Worm (Caenorhabditis elegans) whole organism, L2 larva: Measurements from ENCODE around the gene pptr-2.

Experiments
- C34F6.9 ChIP-seq: fragments of 150-350 bp; optimal IDR thresholded peaks from 2 replicates; lab custom pipeline; 2014; ENCODE audit warnings: missing biosample characterization, missing genetic modification characterization
- F13H6.1 ChIP-seq: sonication (generic microtip); optimal IDR thresholded peaks from 2 replicates; lab custom pipeline; 2016; ENCODE audit warnings: missing genetic modification characterization, missing compliant biosample characterization
- R02D3.7 ChIP-seq: fragments of 150-350 bp; optimal IDR thresholded peaks from 2 replicates; lab custom pipeline; 2014; ENCODE audit warnings: missing biosample characterization, missing genetic modification characterization
- Y55F3AM.14 ChIP-seq: fragments of 200-800 bp; sonication (Bioruptor generic); optimal IDR thresholded peaks from 2 replicates; lab custom pipeline; 2018; ENCODE audit warnings: mild to moderate bottlenecking, missing genetic modification characterization, missing compliant biosample characterization
- ZK546.5 ChIP-seq: sonication (generic microtip); optimal IDR thresholded peaks from 2 replicates; lab custom pipeline; 2017; ENCODE audit warnings: missing biosample characterization, missing genetic modification characterization
- alr-1 ChIP-seq: fragments of 150-350 bp; optimal IDR thresholded peaks from 2 replicates; lab custom pipeline; 2014; ENCODE audit warnings: missing biosample characterization, missing genetic modification characterization
- aly-2 ChIP-seq: fragments of 150-350 bp; optimal IDR thresholded peaks from 2 replicates; lab custom pipeline; 2014; ENCODE audit warnings: missing biosample characterization, missing genetic modification characterization
- ama-1 ChIP-seq: fragments of 150-350 bp; optimal IDR thresholded peaks from 2 replicates; lab custom pipeline; 2018; ENCODE audit warnings: inconsistent platforms
- blmp-1 ChIP-seq: sonication (generic microtip); optimal IDR thresholded peaks from 2 replicates; lab custom pipeline; 2017; ENCODE audit warnings: missing genetic modification characterization, mild to moderate bottlenecking, missing compliant biosample characterization, antibody characterized with exemption, moderate library complexity; ENCODE audit not compliant: insufficient read depth
- ceh-16 ChIP-seq: fragments of 150-350 bp; optimal IDR thresholded peaks from 2 replicates; lab custom pipeline; 2014; ENCODE audit warnings: missing biosample characterization, missing genetic modification characterization
- ceh-82 ChIP-seq: fragments of 150-350 bp; optimal IDR thresholded peaks from 2 replicates; lab custom pipeline; 2014; ENCODE audit warnings: missing biosample characterization, missing genetic modification characterization
- crh-2 ChIP-seq: sonication (generic microtip); optimal IDR thresholded peaks from 2 replicates; lab custom pipeline; 2017; ENCODE audit warnings: missing biosample characterization, missing genetic modification characterization
- dmd-4 ChIP-seq: sonication (generic microtip); optimal IDR thresholded peaks from 2 replicates; lab custom pipeline; 2017; ENCODE audit warnings: missing biosample characterization, missing genetic modification characterization
- egl-27 ChIP-seq: sonication (generic microtip); optimal IDR thresholded peaks from 3 replicates; lab custom pipeline; 2017; ENCODE audit warnings: missing biosample characterization, missing genetic modification reagents, missing genetic modification characterization
- elt-1 ChIP-seq: fragments of 150-350 bp; optimal IDR thresholded peaks from 2 replicates; lab custom pipeline; 2014; ENCODE audit warnings: missing biosample characterization, missing genetic modification characterization
- elt-3 ChIP-seq: sonication (generic microtip); optimal IDR thresholded peaks from 2 replicates; lab custom pipeline; 2017; ENCODE audit warnings: missing biosample characterization, missing genetic modification characterization
- fos-1 ChIP-seq: fragments of 150-350 bp; optimal IDR thresholded peaks from 2 replicates; lab custom pipeline; 2014; ENCODE audit warnings: missing biosample characterization, missing genetic modification characterization
- gmeb-1 ChIP-seq: fragments of 150-350 bp; optimal IDR thresholded peaks from 2 replicates; lab custom pipeline; 2014; ENCODE audit warnings: missing biosample characterization, missing genetic modification characterization
- lin-11 ChIP-seq: fragments of 150-350 bp; sonication (generic microtip); optimal IDR thresholded peaks from 2 replicates; lab custom pipeline; 2014; ENCODE audit warnings: missing biosample characterization, missing genetic modification characterization, inconsistent platforms, mixed read lengths
- lin-13 ChIP-seq: fragments of 150-350 bp; optimal IDR thresholded peaks from 2 replicates; lab custom pipeline; 2014; ENCODE audit warnings: missing biosample characterization, missing genetic modification reagents, missing genetic modification characterization
- lin-39 ChIP-seq: fragments of 150-350 bp; optimal IDR thresholded peaks from 2 replicates; lab custom pipeline; 2014; ENCODE audit warnings: missing biosample characterization, missing genetic modification reagents, missing genetic modification characterization
- lsy-2 ChIP-seq, 2 experiments: fragments of 150-350 bp in 1 of 2; sonication (generic microtip) in 1 of 2; optimal IDR thresholded peaks; 2 replicates each; lab custom pipeline; 2014 to 2017; ENCODE audit warnings: missing biosample characterization in 2 of 2, missing genetic modification characterization in 2 of 2
- mab-5 ChIP-seq: fragments of 150-350 bp; optimal IDR thresholded peaks from 2 replicates; lab custom pipeline; 2014; ENCODE audit warnings: missing biosample characterization, missing genetic modification characterization
- mbf-1 ChIP-seq: sonication (generic microtip); optimal IDR thresholded peaks from 2 replicates; lab custom pipeline; 2017; ENCODE audit warnings: missing biosample characterization, missing genetic modification characterization
- mdl-1 ChIP-seq, 2 experiments: fragments of 150-350 bp in 1 of 2; sonication (generic microtip) in 1 of 2; optimal IDR thresholded peaks; 2 replicates each; lab custom pipeline; 2017; ENCODE audit warnings: missing biosample characterization in 2 of 2, missing genetic modification characterization in 2 of 2
- nhr-10 ChIP-seq: sonication (generic microtip); optimal IDR thresholded peaks from 2 replicates; lab custom pipeline; 2017; ENCODE audit warnings: missing biosample characterization, missing genetic modification characterization
- nhr-11 ChIP-seq: fragments of 150-350 bp; optimal IDR thresholded peaks from 2 replicates; lab custom pipeline; 2014; ENCODE audit warnings: missing biosample characterization, missing genetic modification characterization
- nhr-12 ChIP-seq: fragments of 150-350 bp; optimal IDR thresholded peaks from 2 replicates; lab custom pipeline; 2014; ENCODE audit warnings: missing biosample characterization, missing genetic modification characterization
- nhr-129 ChIP-seq: fragments of 150-350 bp; optimal IDR thresholded peaks from 2 replicates; lab custom pipeline; 2014; ENCODE audit warnings: missing biosample characterization, missing genetic modification characterization
- nhr-21 ChIP-seq: fragments of 150-350 bp; optimal IDR thresholded peaks from 2 replicates; lab custom pipeline; 2014; ENCODE audit warnings: missing biosample characterization, missing genetic modification characterization
- nhr-23 ChIP-seq: fragments of 150-350 bp; optimal IDR thresholded peaks from 2 replicates; lab custom pipeline; 2014; ENCODE audit warnings: missing biosample characterization, missing genetic modification reagents, missing genetic modification characterization
- nhr-237 ChIP-seq: fragments of 150-350 bp; optimal IDR thresholded peaks from 2 replicates; lab custom pipeline; 2014; ENCODE audit warnings: missing biosample characterization, missing genetic modification characterization
- nhr-25 ChIP-seq: fragments of 150-350 bp; sonication (generic microtip); optimal IDR thresholded peaks from 3 replicates; lab custom pipeline; 2014; ENCODE audit warnings: missing biosample characterization, missing genetic modification characterization
- nhr-6 ChIP-seq: fragments of 150-350 bp; optimal IDR thresholded peaks from 2 replicates; lab custom pipeline; 2014; ENCODE audit warnings: missing biosample characterization, missing genetic modification characterization
- nhr-77 ChIP-seq: fragments of 150-350 bp; optimal IDR thresholded peaks from 2 replicates; lab custom pipeline; 2014; ENCODE audit warnings: missing biosample characterization, missing genetic modification characterization
- peb-1 ChIP-seq: fragments of 150-350 bp; optimal IDR thresholded peaks from 2 replicates; lab custom pipeline; 2014; ENCODE audit warnings: missing biosample characterization, missing genetic modification characterization
- sem-4 ChIP-seq: fragments of 150-350 bp; optimal IDR thresholded peaks from 2 replicates; lab custom pipeline; 2014; ENCODE audit warnings: missing biosample characterization, missing genetic modification reagents, missing genetic modification characterization
- skn-1 ChIP-seq: sonication (generic microtip); optimal IDR thresholded peaks from 2 replicates; lab custom pipeline; 2017; ENCODE audit warnings: missing biosample characterization, missing genetic modification characterization
- sma-3 ChIP-seq: sonication (generic microtip); optimal IDR thresholded peaks from 2 replicates; lab custom pipeline; 2016; ENCODE audit warnings: missing genetic modification reagents, missing genetic modification characterization, missing compliant biosample characterization
- sma-9 ChIP-seq, 2 experiments: fragments of 150-350 bp in 1 of 2; sonication (generic microtip) in 1 of 2; optimal IDR thresholded peaks; 2 replicates each; lab custom pipeline; 2014 to 2016; ENCODE audit warnings: missing genetic modification characterization in 2 of 2, mild to moderate bottlenecking in 1 of 2, missing biosample characterization in 1 of 2, missing compliant biosample characterization in 1 of 2, missing genetic modification reagents in 1 of 2, moderate library complexity in 1 of 2
- snpc-4 ChIP-seq: fragments of 150-350 bp; optimal IDR thresholded peaks from 2 replicates; lab custom pipeline; 2014; ENCODE audit warnings: missing biosample characterization, missing genetic modification characterization
- unc-55 ChIP-seq: fragments of 150-350 bp; sonication (generic microtip); optimal IDR thresholded peaks from 3 replicates; lab custom pipeline; 2014; ENCODE audit warnings: missing biosample characterization, missing genetic modification reagents, missing genetic modification characterization
- unc-62 ChIP-seq: fragments of 150-350 bp; optimal IDR thresholded peaks from 2 replicates; lab custom pipeline; 2014; ENCODE audit warnings: missing biosample characterization, missing genetic modification reagents, missing genetic modification characterization
- zag-1 ChIP-seq: fragments of 150-350 bp; optimal IDR thresholded peaks from 2 replicates; lab custom pipeline; 2014; ENCODE audit warnings: missing biosample characterization, missing genetic modification characterization
- ztf-1 ChIP-seq: fragments of 200-800 bp; sonication (Bioruptor generic); conservative IDR thresholded peaks from 2 replicates; pipeline ENCODE4 v1.3.6; 2022; ENCODE audit warnings: missing genetic modification characterization, missing compliant biosample characterization
- ztf-11 ChIP-seq: sonication (generic microtip); optimal IDR thresholded peaks from 2 replicates; lab custom pipeline; 2017; ENCODE audit warnings: missing biosample characterization, missing genetic modification characterization
- ztf-4 ChIP-seq: fragments of 150-350 bp; optimal IDR thresholded peaks from 2 replicates; lab custom pipeline; 2014; ENCODE audit warnings: missing biosample characterization, missing genetic modification characterization

The pptr-2 gene

DNA sequence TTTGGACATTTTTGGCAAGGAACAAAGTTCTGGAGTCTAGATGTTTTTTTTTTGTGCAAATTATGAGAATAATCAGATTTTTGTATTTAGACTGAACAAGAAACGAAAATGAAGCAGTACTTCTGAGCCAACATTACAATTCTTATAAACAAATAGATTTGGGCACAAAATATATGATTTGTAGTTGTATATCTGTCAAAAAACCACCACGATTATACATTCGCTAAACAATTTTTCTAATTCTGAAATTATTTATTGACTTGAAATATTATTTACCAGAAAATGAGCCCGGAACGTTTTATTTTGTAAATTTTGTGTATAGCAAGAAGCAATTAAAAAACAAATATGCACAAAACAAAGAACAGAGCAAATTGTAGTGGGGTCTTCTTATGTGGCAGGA lies 36.7 kb upstream of the pptr-2 start:
- TF ChIP-seq sma-9 (GFP tag; optimal IDR thresholded peaks at IDR 0.05; lab: Kevin White, UChicago): no peak
- TF ChIP-seq sma-9 (tag; optimal IDR thresholded peaks at IDR 0.05; lab: Kevin White, UChicago): no peak
- no peak for TF ChIP-seq mbf-1 (tag; lab: Kevin White, UChicago)
- TF ChIP-seq ama-1 (lab: Kevin White, UChicago): no peak
- TF ChIP-seq alr-1 (tag; lab: Kevin White, UChicago): no peak
- no peak for TF ChIP-seq nhr-21
- TF ChIP-seq nhr-11 (tag; lab: Kevin White, UChicago): no peak
- no peak for TF ChIP-seq peb-1 (tag; lab: Kevin White, UChicago)
- TF ChIP-seq F13H6.1 (tag; lab: Kevin White, UChicago): no peak
- TF ChIP-seq ztf-11 (tag; lab: Kevin White, UChicago): no peak
- no peak for TF ChIP-seq ztf-1 (GFP tag; lab: Robert Waterston, UW)
- no peak for TF ChIP-seq nhr-10 (tag; lab: Kevin White, UChicago)
- no peak for TF ChIP-seq mdl-1 (tag; optimal IDR thresholded peaks at IDR 0.05; lab: Kevin White, UChicago)
- TF ChIP-seq nhr-237 (tag; lab: Kevin White, UChicago): no peak
- no peak for TF ChIP-seq unc-62 (GFP tag; lab: Kevin White, UChicago)
- TF ChIP-seq lin-13 (GFP tag; lab: Kevin White, UChicago): no peak
- TF ChIP-seq, all 48 proteins: peak for 0

DNA sequence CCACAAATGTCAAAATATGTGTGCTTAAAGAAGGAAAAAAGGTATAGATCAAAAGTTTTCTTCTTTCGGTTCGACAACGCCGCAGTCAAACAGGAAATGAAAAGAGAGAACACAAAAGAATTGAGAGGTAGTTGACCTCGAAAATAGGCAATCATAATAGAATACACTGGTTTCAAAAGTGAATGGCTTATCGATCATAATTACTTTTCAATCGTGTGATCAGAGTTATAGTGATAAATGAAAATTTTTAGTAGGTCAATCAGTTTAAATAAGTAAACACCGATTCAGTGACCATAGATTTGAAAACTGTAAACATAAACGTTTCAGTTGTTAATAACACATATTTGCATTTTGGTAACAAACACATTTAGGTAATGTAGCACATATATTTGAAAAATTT lies 35.7 kb upstream of the pptr-2 start:
- TF ChIP-seq crh-2 (tag; lab: Kevin White, UChicago): peak; percentile 22
- peak; percentile 75 for TF ChIP-seq nhr-25 (tag; lab: Kevin White, UChicago)
- no peak for TF ChIP-seq ceh-16 (tag; lab: Kevin White, UChicago)
- no peak for TF ChIP-seq lsy-2 (tag; optimal IDR thresholded peaks at IDR 0.05; lab: Kevin White, UChicago)
- TF ChIP-seq sma-3: peak; percentile 7
- TF ChIP-seq nhr-21: peak; percentile 12
- no peak for TF ChIP-seq ZK546.5
- peak; percentile 17 for TF ChIP-seq fos-1
- peak; percentile 81 for TF ChIP-seq blmp-1 (tag; lab: Kevin White, UChicago)

- TF ChIP-seq lin-39 (tag; lab: Kevin White, UChicago): no peak
- no peak for TF ChIP-seq lin-13 (GFP tag; lab: Kevin White, UChicago)
- TF ChIP-seq peb-1 (tag; lab: Kevin White, UChicago): no peak
- TF ChIP-seq egl-27: peak; percentile 15
- TF ChIP-seq nhr-12 (tag; lab: Kevin White, UChicago): no peak
- TF ChIP-seq unc-62 (GFP tag; lab: Kevin White, UChicago): no peak
- TF ChIP-seq gmeb-1 (tag; lab: Kevin White, UChicago): peak; percentile 18
- TF ChIP-seq Y55F3AM.14: no peak
- TF ChIP-seq ama-1 (lab: Kevin White, UChicago): no peak
- TF ChIP-seq nhr-23 (tag; lab: Kevin White, UChicago): no peak
- no peak for TF ChIP-seq snpc-4 (tag; lab: Kevin White, UChicago)
- TF ChIP-seq C34F6.9 (tag; lab: Kevin White, UChicago): no peak
- TF ChIP-seq nhr-11 (tag; lab: Kevin White, UChicago): no peak
- no peak for TF ChIP-seq lin-11 (tag; lab: Kevin White, UChicago)
- peak; percentile 78 for TF ChIP-seq skn-1 (tag; lab: Kevin White, UChicago)
- peak; percentile 62 for TF ChIP-seq crh-2 (tag; lab: Kevin White, UChicago)
- TF ChIP-seq ceh-82 (tag; lab: Kevin White, UChicago): no peak
- peak; percentile 5 for TF ChIP-seq nhr-21
- TF ChIP-seq mab-5 (tag; lab: Kevin White, UChicago): no peak
- TF ChIP-seq F13H6.1 (tag; lab: Kevin White, UChicago): peak; percentile 31
- no peak for TF ChIP-seq elt-1 (tag; lab: Kevin White, UChicago)
- peak; percentile 86 for TF ChIP-seq fos-1
- TF ChIP-seq aly-2 (tag; lab: Kevin White, UChicago): no peak
- TF ChIP-seq ztf-4 (tag; lab: Kevin White, UChicago): no peak
- no peak for TF ChIP-seq R02D3.7 (tag; lab: Kevin White, UChicago)
- no peak for TF ChIP-seq sem-4
- peak in 1 of 2 experiments; percentile 46 for TF ChIP-seq lsy-2 (tag; optimal IDR thresholded peaks at IDR 0.05; lab: Kevin White, UChicago)
- TF ChIP-seq nhr-77 (tag; lab: Kevin White, UChicago): no peak
- peak; percentile 11 for TF ChIP-seq sma-3
- TF ChIP-seq nhr-10 (tag; lab: Kevin White, UChicago): no peak
- no peak for TF ChIP-seq unc-55 (GFP tag; lab: Kevin White, UChicago)
- TF ChIP-seq ZK546.5: no peak
- TF ChIP-seq nhr-6 (tag; lab: Kevin White, UChicago): no peak
- TF ChIP-seq dmd-4 (tag; lab: Kevin White, UChicago): no peak
- TF ChIP-seq ztf-1 (GFP tag; lab: Robert Waterston, UW): no peak
- no peak for TF ChIP-seq nhr-237 (tag; lab: Kevin White, UChicago)
- peak; percentile 51 for TF ChIP-seq sma-9 (GFP tag; optimal IDR thresholded peaks at IDR 0.05; lab: Kevin White, UChicago)
- no peak for TF ChIP-seq sma-9 (tag; optimal IDR thresholded peaks at IDR 0.05; lab: Kevin White, UChicago)
- TF ChIP-seq ceh-16 (tag; lab: Kevin White, UChicago): no peak
- TF ChIP-seq zag-1 (tag; lab: Kevin White, UChicago): no peak
- no peak for TF ChIP-seq blmp-1 (tag; lab: Kevin White, UChicago)
- TF ChIP-seq elt-3: no peak
- TF ChIP-seq nhr-129 (tag; lab: Kevin White, UChicago): no peak
- TF ChIP-seq alr-1 (tag; lab: Kevin White, UChicago): no peak
- peak; percentile 13 for TF ChIP-seq nhr-25 (tag; lab: Kevin White, UChicago)
- TF ChIP-seq mdl-1 (tag; optimal IDR thresholded peaks at IDR 0.05; lab: Kevin White, UChicago): peak in 1 of 2 experiments; percentile 33
Measured at ce11 chrV:11069277-11069676, 34.5 kb upstream of the pptr-2 start, which contains the start of gene T04C12.8. Gene T04C12.8, minus strand, starts transcription at chrV:11069358.
